Worm (Caenorhabditis elegans): ENCODE data around the gene C45B11.6.

The C45B11.6 gene

ce11 chrV:11029309-11029708 lies 14.6 kb upstream of the C45B11.6 start (continued):
- TF ChIP-seq nhr-80 (tag; optimal IDR thresholded peaks at IDR 0.05), result no peak
- TF ChIP-seq bed-2 (GFP tag; IDR thresholded peaks at IDR 0.05), result 0 out of 2 replicates have a peak, but pooled peaks have one; percentile 57
- no peak for TF ChIP-seq T26A5.8 (tag; optimal IDR thresholded peaks at IDR 0.05)
- no peak for TF ChIP-seq Y79H2A.3 (GFP tag; conservative IDR thresholded peaks at IDR 0.05)
- TF ChIP-seq dpl-1 (GFP tag; optimal IDR thresholded peaks at IDR 0.05), result peak; percentile 54
- no peak for TF ChIP-seq mel-28 (tag; optimal IDR thresholded peaks at IDR 0.05; ENCODE audit: borderline replicate concordance)
- TF ChIP-seq tbx-9 (tag; optimal IDR thresholded peaks at IDR 0.05; ENCODE audit: borderline replicate concordance), result no peak

ce11 chrV:11030675-11031074 lies 13.2 kb upstream of the C45B11.6 start:
- no peak for TF ChIP-seq lin-54 (GFP tag; optimal IDR thresholded peaks at IDR 0.05)
- TF ChIP-seq mes-4 (tag; optimal IDR thresholded peaks at IDR 0.05), result no peak
- no peak for TF ChIP-seq ztf-3 (GFP tag; optimal IDR thresholded peaks at IDR 0.05)
- TF ChIP-seq ets-4 (GFP tag; optimal IDR thresholded peaks at IDR 0.05), result no peak
- no peak for TF ChIP-seq bed-1 (GFP tag; IDR thresholded peaks at IDR 0.05)
- no peak for TF ChIP-seq somi-1 (GFP tag; optimal IDR thresholded peaks at IDR 0.05)
- no peak for TF ChIP-seq unc-62 (GFP tag; optimal IDR thresholded peaks at IDR 0.05)
- no peak for TF ChIP-seq ceh-58 (GFP tag; IDR thresholded peaks at IDR 0.05)
- no peak for TF ChIP-seq attf-3 (GFP tag; conservative IDR thresholded peaks at IDR 0.05)

ce11 chrV:11033241-11033640 lies 10.6 kb upstream of the C45B11.6 start:
- TF ChIP-seq bed-1 (GFP tag; IDR thresholded peaks at IDR 0.05) (no peak), nfyb-1 (GFP tag; IDR thresholded peaks at IDR 0.05) (no peak), hmg-20 (GFP tag; IDR thresholded peaks at IDR 0.05) (no peak), nhr-120 (GFP tag; IDR thresholded peaks at IDR 0.05) (no peak), aptf-3 (GFP tag; IDR thresholded peaks at IDR 0.05) (no peak), nhr-80 (tag; optimal IDR thresholded peaks at IDR 0.05) (no peak), mel-28 (tag; optimal IDR thresholded peaks at IDR 0.05; ENCODE audit: borderline replicate concordance) (no peak), snpc-4 (GFP tag; optimal IDR thresholded peaks at IDR 0.05) (no peak), snpc-4 (tag; optimal IDR thresholded peaks at IDR 0.05) (no peak), ztf-25 (GFP tag; IDR thresholded peaks at IDR 0.05) (no peak), nhr-90 (tag; optimal IDR thresholded peaks at IDR 0.05) (no peak), zfh-2 (GFP tag; conservative IDR thresholded peaks at IDR 0.05) (no peak), rec-8 (tag; optimal IDR thresholded peaks at IDR 0.05) (no peak), ceh-58 (GFP tag; IDR thresholded peaks at IDR 0.05) (no peak), die-1 (tag; optimal IDR thresholded peaks at IDR 0.05) (no peak), him-1 (tag; optimal IDR thresholded peaks at IDR 0.05) (no peak), Y56A3A.18 (GFP tag; IDR thresholded peaks at IDR 0.05) (no peak), let-526 (GFP tag; IDR thresholded peaks at IDR 0.05) (no peak)

- TF ChIP-seq F37B4.10 (GFP tag; IDR thresholded peaks at IDR 0.05), result no peak
- TF ChIP-seq madf-8 (GFP tag; conservative IDR thresholded peaks at IDR 0.05), result no peak
- no peak for TF ChIP-seq ztf-28 (GFP tag; IDR thresholded peaks at IDR 0.05)
- no peak for TF ChIP-seq ZK185.1 (tag; optimal IDR thresholded peaks at IDR 0.05; ENCODE audit: poor library complexity, severe bottlenecking)
Observed at ce11 chrV:11034748-11035147, 9.1 kb upstream of the C45B11.6 start, which contains the start of gene pptr-2. TSS of gene pptr-2 (minus strand) at chrV:11034931.
